Fruit fly (Drosophila melanogaster): ENCODE results near the gene CG42467.

CG42467 gene

DNA sequence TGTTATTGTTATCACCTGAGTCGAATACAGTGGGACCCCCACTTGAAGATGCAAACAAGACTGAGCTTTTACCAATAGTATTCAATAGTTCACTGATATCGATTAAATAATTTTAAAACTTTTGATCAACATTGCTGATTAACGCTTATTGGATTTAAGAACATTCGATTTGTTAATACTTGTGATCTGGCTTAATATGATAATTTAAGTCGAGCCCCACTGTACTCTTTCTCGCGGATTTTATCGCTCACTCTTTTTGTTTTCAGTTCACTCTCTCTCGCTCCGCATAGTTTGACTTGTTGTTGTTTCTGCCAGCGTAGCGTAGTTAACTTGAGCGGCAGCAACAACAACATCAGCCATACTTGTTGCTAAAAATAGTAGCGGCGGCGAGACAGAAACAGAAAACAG lies 45.4 kb upstream of the CG42467 start (continued):
- TF ChIP-seq pum (GFP tag; optimal IDR thresholded peaks at IDR 0.05) (peak; percentile 98), sens-2 (GFP tag; IDR thresholded peaks at IDR 0.05) (peak; percentile 96), Dad (GFP tag; optimal IDR thresholded peaks at IDR 0.05) (peak; percentile 97), E2f1 (GFP tag; IDR thresholded peaks at IDR 0.05) (peak; percentile 98), Sox100B (GFP tag; optimal IDR thresholded peaks at IDR 0.05) (peak; percentile 98), hbn (GFP tag; IDR thresholded peaks at IDR 0.05; ENCODE audit: partially characterized antibody) (no peak), CG7357 (GFP tag; IDR thresholded peaks at IDR 0.05) (peak; percentile 92), chn (GFP tag; optimal IDR thresholded peaks at IDR 0.05) (peak; percentile 96), slp2 (GFP tag; optimal IDR thresholded peaks at IDR 0.05) (peak; percentile 97), CG17612 (GFP tag; IDR thresholded peaks at IDR 0.05) (peak; percentile 93), klu (GFP tag; IDR thresholded peaks at IDR 0.05) (peak; percentile 95), CG3281 (GFP tag; optimal IDR thresholded peaks at IDR 0.05) (peak; percentile 99), H2.0 (GFP tag; IDR thresholded peaks at IDR 0.05) (peak; percentile 97), row (GFP tag; IDR thresholded peaks at IDR 0.05) (peak; percentile 99), gcm (GFP tag; optimal IDR thresholded peaks at IDR 0.05) (peak; percentile 99), CG31441 (GFP tag; IDR thresholded peaks at IDR 0.05) (peak; percentile 95), sob (GFP tag; IDR thresholded peaks at IDR 0.05) (peak; percentile 98), tx (GFP tag; optimal IDR thresholded peaks at IDR 0.05) (peak; percentile 98), Fer1 (GFP tag; optimal IDR thresholded peaks at IDR 0.05) (peak; percentile 99), Blimp-1 (GFP tag; optimal IDR thresholded peaks at IDR 0.05) (peak; percentile 97), CG2712 (tag; optimal IDR thresholded peaks at IDR 0.05) (peak; percentile 99), lab (GFP tag; optimal IDR thresholded peaks at IDR 0.05) (peak; percentile 99), CG16813 (GFP tag; IDR thresholded peaks at IDR 0.05; ENCODE audit: partially characterized antibody) (no peak), ro (GFP tag; IDR thresholded peaks at IDR 0.05) (peak; percentile 93), CG10274 (GFP tag; optimal IDR thresholded peaks at IDR 0.05) (peak; percentile 92), luna (GFP tag; optimal IDR thresholded peaks at IDR 0.05) (peak; percentile 96), CG6654 (GFP tag; optimal IDR thresholded peaks at IDR 0.05) (peak; percentile 91), CG10654 (GFP tag; optimal IDR thresholded peaks at IDR 0.05) (peak; percentile 98), Med (GFP tag) (peak; percentile 100), CG4424 (GFP tag; optimal IDR thresholded peaks at IDR 0.05) (peak; percentile 98), CG15696 (tag; optimal IDR thresholded peaks at IDR 0.05) (peak; percentile 96), fd64A (GFP tag; optimal IDR thresholded peaks at IDR 0.05) (peak; percentile 98), so (GFP tag; IDR thresholded peaks at IDR 0.05) (peak; percentile 98), CG7786 (GFP tag; optimal IDR thresholded peaks at IDR 0.05) (peak; percentile 98), MBD-R2 (GFP tag; IDR thresholded peaks at IDR 0.05) (peak; percentile 98), Poxn (GFP tag; IDR thresholded peaks at IDR 0.05) (peak; percentile 93), CG10462 (GFP tag; optimal IDR thresholded peaks at IDR 0.05) (peak; percentile 96), sqz (GFP tag; optimal IDR thresholded peaks at IDR 0.05) (peak; percentile 97), CG17912 (GFP tag; optimal IDR thresholded peaks at IDR 0.05) (peak; percentile 97), CG18011 (GFP tag; optimal IDR thresholded peaks at IDR 0.05) (peak; percentile 90), MESR4 (GFP tag; optimal IDR thresholded peaks at IDR 0.05) (peak; percentile 74), Neu2 (GFP tag; optimal IDR thresholded peaks at IDR 0.05; ENCODE audit: borderline replicate concordance) (peak; percentile 88), zen2 (GFP tag; IDR thresholded peaks at IDR 0.05; ENCODE audit: partially characterized antibody) (no peak), HmgD (GFP tag; optimal IDR thresholded peaks at IDR 0.05) (peak; percentile 97), Deaf1 (tag; optimal IDR thresholded peaks at IDR 0.05) (peak; percentile 87), Nf-YA (GFP tag; IDR thresholded peaks at IDR 0.05) (peak; percentile 96), tll (GFP tag; optimal IDR thresholded peaks at IDR 0.05) (peak in 1 of 2 experiments; percentile 56), CG17359 (tag; optimal IDR thresholded peaks at IDR 0.05) (peak; percentile 99), CG15601 (tag; optimal IDR thresholded peaks at IDR 0.05) (peak; percentile 98), tup (GFP tag; optimal IDR thresholded peaks at IDR 0.05) (peak; percentile 91), CG10565 (GFP tag; optimal IDR thresholded peaks at IDR 0.05) (peak; percentile 88)

Data from whole organism, embryonic.